Fruit fly (Drosophila melanogaster) whole organism, embryonic: ENCODE data around the gene prt.
A peak's percentile ranks its signal among the peaks of the same experiment; 100 is the strongest.

Source experiments
- Atf3 ChIP-seq: fragments of 200-800 bp; sonication (Bioruptor generic); optimal IDR thresholded peaks from 3 replicates; lab custom pipeline; 2016; ENCODE audit warnings: missing biosample characterization, missing genetic modification characterization
- CG10209 ChIP-seq: fragments of 200-800 bp; sonication (Bioruptor generic); optimal IDR thresholded peaks from 3 replicates; lab custom pipeline; 2017; ENCODE audit warnings: missing biosample characterization, mild to moderate bottlenecking, missing genetic modification characterization, missing genetic modification reagents
- CG1233 ChIP-seq: fragments of 200-800 bp; sonication (Bioruptor generic); optimal IDR thresholded peaks from 4 replicates; lab custom pipeline; 2018; ENCODE audit warnings: missing biosample characterization, mild to moderate bottlenecking, missing genetic modification characterization
- CG12744 ChIP-seq: fragments of 200-800 bp; sonication (Bioruptor generic); optimal IDR thresholded peaks from 2 replicates; lab custom pipeline; 2016; ENCODE audit warnings: missing biosample characterization, missing genetic modification characterization
- CG12769 ChIP-seq: fragments of 200-800 bp; sonication (Bioruptor generic); optimal IDR thresholded peaks from 2 replicates; lab custom pipeline; 2019; ENCODE audit warnings: missing biosample characterization, mild to moderate bottlenecking, missing genetic modification characterization, moderate library complexity
- CG13424 ChIP-seq: fragments of 200-800 bp; sonication (Bioruptor generic); optimal IDR thresholded peaks from 2 replicates; lab custom pipeline; 2019; ENCODE audit warnings: missing biosample characterization, mild to moderate bottlenecking, missing genetic modification characterization, moderate library complexity
- CG15696 ChIP-seq: fragments of 200-800 bp; sonication (Bioruptor generic); optimal IDR thresholded peaks from 2 replicates; lab custom pipeline; 2019; ENCODE audit warnings: missing biosample characterization, mild to moderate bottlenecking, missing genetic modification characterization, moderate library complexity
- CG1602 ChIP-seq: fragments of 200-800 bp; sonication (Bioruptor generic); optimal IDR thresholded peaks from 3 replicates; lab custom pipeline; 2016; ENCODE audit warnings: missing biosample characterization, missing genetic modification characterization
- CG1603 ChIP-seq: fragments of 200-800 bp; sonication (Bioruptor generic); optimal IDR thresholded peaks from 2 replicates; lab custom pipeline; 2019; ENCODE audit warnings: missing biosample characterization, mild to moderate bottlenecking, missing genetic modification characterization, moderate library complexity
- CG16863 ChIP-seq: fragments of 200-800 bp; sonication (Bioruptor generic); optimal IDR thresholded peaks from 3 replicates; lab custom pipeline; 2016; ENCODE audit warnings: missing biosample characterization, missing genetic modification characterization
- CG17359 ChIP-seq: fragments of 200-800 bp; sonication (Bioruptor generic); optimal IDR thresholded peaks from 3 replicates; lab custom pipeline; 2018; ENCODE audit warnings: missing biosample characterization, mild to moderate bottlenecking, missing genetic modification characterization, moderate library complexity
- CG17568 ChIP-seq: fragments of 200-800 bp; sonication (Bioruptor generic); optimal IDR thresholded peaks from 2 replicates; lab custom pipeline; 2018; ENCODE audit warnings: missing biosample characterization, mild to moderate bottlenecking, missing genetic modification characterization, moderate library complexity
- CG3065 ChIP-seq: fragments of 200-800 bp; sonication (Bioruptor generic); optimal IDR thresholded peaks from 2 replicates; lab custom pipeline; 2016; ENCODE audit warnings: missing biosample characterization, missing genetic modification characterization
- CG32767 ChIP-seq: fragments of 200-800 bp; sonication (Bioruptor generic); IDR thresholded peaks from 2 replicates; pipeline ENCODE4 v1.3.6; 2022; ENCODE audit warnings: missing biosample characterization, missing genetic modification characterization
- CG34376 ChIP-seq: fragments of 200-800 bp; sonication (Bioruptor generic); optimal IDR thresholded peaks from 2 replicates; lab custom pipeline; 2018; ENCODE audit warnings: missing biosample characterization, mild to moderate bottlenecking, missing genetic modification characterization
- CG3995 ChIP-seq: fragments of 200-800 bp; sonication (Bioruptor generic); optimal IDR thresholded peaks from 3 replicates; lab custom pipeline; 2016; ENCODE audit warnings: missing biosample characterization, missing genetic modification characterization
- CG4328 ChIP-seq: fragments of 200-800 bp; sonication (Bioruptor generic); optimal IDR thresholded peaks from 3 replicates; lab custom pipeline; 2017; ENCODE audit warnings: missing biosample characterization, missing genetic modification reagents, missing genetic modification characterization
- CG7987 ChIP-seq: fragments of 200-800 bp; sonication (Bioruptor generic); optimal IDR thresholded peaks from 2 replicates; lab custom pipeline; 2018; ENCODE audit warnings: missing biosample characterization, mild to moderate bottlenecking, missing genetic modification characterization, moderate library complexity
- CG8924 ChIP-seq: fragments of 200-800 bp; optimal IDR thresholded peaks from 3 replicates; lab custom pipeline; 2019; ENCODE audit warnings: missing biosample characterization, mild to moderate bottlenecking, missing genetic modification characterization, moderate library complexity
- CHES-1-like ChIP-seq: fragments of 200-800 bp; sonication (Bioruptor generic); optimal IDR thresholded peaks from 2 replicates; lab custom pipeline; 2016; ENCODE audit warnings: missing biosample characterization, missing genetic modification characterization
- D19B ChIP-seq: fragments of 200-800 bp; sonication (Bioruptor generic); optimal IDR thresholded peaks from 2 replicates; lab custom pipeline; 2017; ENCODE audit warnings: missing biosample characterization, mild to moderate bottlenecking, missing genetic modification characterization
- Dbx ChIP-seq: fragments of 200-800 bp; sonication (Bioruptor generic); IDR thresholded peaks from 3 replicates; pipeline ENCODE4 v1.3.6; 2022; ENCODE audit warnings: missing biosample characterization, missing genetic modification characterization
- Dek ChIP-seq: fragments of 200-800 bp; sonication (Bioruptor generic); optimal IDR thresholded peaks from 3 replicates; lab custom pipeline; 2019; ENCODE audit warnings: missing biosample characterization, mild to moderate bottlenecking, missing genetic modification characterization, moderate library complexity
- Fer3 ChIP-seq: fragments of 200-800 bp; sonication (Bioruptor generic); optimal IDR thresholded peaks from 2 replicates; lab custom pipeline; 2018; ENCODE audit warnings: missing biosample characterization, mild to moderate bottlenecking, missing genetic modification characterization, moderate library complexity
- HLH3B ChIP-seq: fragments of 200-800 bp; sonication (Bioruptor generic); IDR thresholded peaks from 2 replicates; pipeline ENCODE4 v1.3.6; 2022; ENCODE audit warnings: missing biosample characterization, missing genetic modification characterization
- Rfx ChIP-seq: fragments of 200-800 bp; sonication (Bioruptor generic); IDR thresholded peaks from 2 replicates; pipeline ENCODE4 v1.3.6; 2022; ENCODE audit warnings: missing biosample characterization, missing genetic modification characterization
- Xrp1 ChIP-seq: fragments of 200-800 bp; sonication (Bioruptor generic); IDR thresholded peaks from 2 replicates; pipeline ENCODE4 v1.3.6; 2022; ENCODE audit warnings: missing biosample characterization, missing genetic modification characterization
- al ChIP-seq: fragments of 200-800 bp; sonication (Bioruptor generic); IDR thresholded peaks from 2 replicates; pipeline ENCODE4 v1.3.6; 2022; ENCODE audit warnings: missing biosample characterization, missing genetic modification characterization
- cad ChIP-seq: fragments of >200 bp; optimal IDR thresholded peaks from 2 replicates; lab custom pipeline; 2017; ENCODE audit warnings: missing biosample characterization, missing genetic modification characterization
- chinmo ChIP-seq: fragments of 200-800 bp; sonication (Bioruptor generic); IDR thresholded peaks from 4 replicates; pipeline ENCODE4 v1.3.6; 2022; ENCODE audit warnings: missing biosample characterization, missing genetic modification characterization; ENCODE audit not compliant: partially characterized antibody
- ems ChIP-seq: fragments of 200-800 bp; sonication (Bioruptor generic); optimal IDR thresholded peaks from 3 replicates; lab custom pipeline; 2016; ENCODE audit warnings: missing biosample characterization, missing genetic modification characterization
- exex ChIP-seq: fragments of 200-800 bp; sonication (Bioruptor generic); optimal IDR thresholded peaks from 4 replicates; lab custom pipeline; 2018; ENCODE audit warnings: missing biosample characterization, mild to moderate bottlenecking, missing genetic modification characterization, moderate library complexity
- fd96Cb ChIP-seq: fragments of 200-800 bp; sonication (Bioruptor generic); optimal IDR thresholded peaks from 2 replicates; lab custom pipeline; 2018; ENCODE audit warnings: missing biosample characterization, mild to moderate bottlenecking, missing genetic modification characterization, moderate library complexity
- gem ChIP-seq: fragments of 200-800 bp; sonication (Bioruptor generic); optimal IDR thresholded peaks from 2 replicates; lab custom pipeline; 2019; ENCODE audit warnings: missing biosample characterization, mild to moderate bottlenecking, missing genetic modification characterization, moderate library complexity
- gfzf ChIP-seq: fragments of 200-800 bp; sonication (Bioruptor generic); optimal IDR thresholded peaks from 2 replicates; lab custom pipeline; 2016; ENCODE audit warnings: missing biosample characterization, mild to moderate bottlenecking, missing genetic modification characterization, moderate library complexity
- grn ChIP-seq: fragments of 200-800 bp; sonication (Bioruptor generic); optimal IDR thresholded peaks from 3 replicates; lab custom pipeline; 2017; ENCODE audit warnings: missing biosample characterization, missing genetic modification characterization
- insv ChIP-seq, 2 experiments: fragments of 200-800 bp; sonication (Bioruptor generic); optimal IDR thresholded peaks; 3 replicates each; lab custom pipeline; 2016 to 2018; ENCODE audit warnings: missing biosample characterization in 2 of 2, missing genetic modification characterization in 2 of 2
- kah ChIP-seq: fragments of 200-800 bp; sonication (Bioruptor generic); optimal IDR thresholded peaks from 2 replicates; lab custom pipeline; 2018; ENCODE audit warnings: missing biosample characterization, mild to moderate bottlenecking, missing genetic modification characterization
- ken ChIP-seq: fragments of 200-800 bp; sonication (Bioruptor generic); IDR thresholded peaks from 3 replicates; pipeline ENCODE4 v1.3.6; 2022; ENCODE audit warnings: missing biosample characterization, missing genetic modification characterization
- lab ChIP-seq: fragments of 200-800 bp; sonication (Bioruptor generic); optimal IDR thresholded peaks from 3 replicates; lab custom pipeline; 2017; ENCODE audit warnings: missing biosample characterization, missing genetic modification characterization, mild to moderate bottlenecking, moderate library complexity, missing genetic modification reagents
- onecut ChIP-seq: fragments of 200-800 bp; sonication (Bioruptor generic); IDR thresholded peaks from 2 replicates; pipeline ENCODE4 v1.3.6; 2022; ENCODE audit warnings: missing biosample characterization, missing genetic modification characterization
- pzg ChIP-seq: fragments of 200-800 bp; sonication (Bioruptor generic); optimal IDR thresholded peaks from 3 replicates; lab custom pipeline; 2018; ENCODE audit warnings: missing biosample characterization, mild to moderate bottlenecking, missing genetic modification characterization, moderate library complexity
- rib ChIP-seq: fragments of 200-800 bp; sonication (Bioruptor generic); IDR thresholded peaks from 2 replicates; pipeline ENCODE4 v1.3.6; 2022; ENCODE audit warnings: missing biosample characterization, missing genetic modification characterization
- schlank ChIP-seq: fragments of 200-800 bp; sonication (Bioruptor generic); optimal IDR thresholded peaks from 2 replicates; lab custom pipeline; 2018; ENCODE audit warnings: missing biosample characterization, mild to moderate bottlenecking, missing genetic modification characterization
- sens ChIP-seq: fragments of 200-800 bp; sonication (Bioruptor generic); peaks from one replicate; lab custom pipeline; 2016; ENCODE audit warnings: missing biosample characterization, missing genetic modification characterization
- so ChIP-seq: fragments of 200-800 bp; sonication (Bioruptor generic); IDR thresholded peaks from 3 replicates; pipeline ENCODE4 v1.3.6; 2022; ENCODE audit warnings: missing biosample characterization, missing genetic modification characterization
- tup ChIP-seq: fragments of 200-800 bp; sonication (Bioruptor generic); optimal IDR thresholded peaks from 2 replicates; lab custom pipeline; 2016; ENCODE audit warnings: missing biosample characterization, mild to moderate bottlenecking, missing genetic modification characterization, moderate library complexity
- unpg ChIP-seq: fragments of 200-800 bp; sonication (Bioruptor generic); optimal IDR thresholded peaks from 3 replicates; lab custom pipeline; 2018; ENCODE audit warnings: missing biosample characterization, mild to moderate bottlenecking, missing genetic modification characterization, moderate library complexity
- wdn ChIP-seq: fragments of 200-800 bp; sonication (Bioruptor generic); IDR thresholded peaks from 2 replicates; pipeline ENCODE4 v1.3.6; 2022; ENCODE audit warnings: missing biosample characterization, missing genetic modification characterization
- wek ChIP-seq: fragments of 200-800 bp; sonication (Bioruptor generic); optimal IDR thresholded peaks from 3 replicates; lab custom pipeline; 2018; ENCODE audit warnings: missing biosample characterization, mild to moderate bottlenecking, missing genetic modification characterization, moderate library complexity

The prt gene

DNA sequence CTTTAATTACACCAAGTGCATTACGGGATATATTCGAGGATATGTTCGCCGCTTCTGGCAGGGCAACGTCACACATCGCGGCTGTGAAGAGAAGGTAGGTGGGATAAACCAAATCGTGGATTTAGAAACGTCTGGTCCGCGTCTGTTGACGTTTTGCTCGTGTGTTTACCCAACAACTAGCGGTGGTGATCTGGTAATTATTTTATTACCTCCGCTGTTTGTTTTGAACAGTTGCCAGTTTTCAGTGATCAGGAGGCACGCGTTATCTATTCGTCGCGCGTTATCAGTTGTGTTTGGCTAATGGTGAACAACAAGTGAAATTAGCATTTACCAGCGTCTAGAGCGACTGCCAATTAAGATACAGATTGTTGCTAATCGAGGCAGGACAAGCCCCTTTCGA lies 30.2 kb upstream of the prt start (continued):
- peak; percentile 16 for TF ChIP-seq CG3995 (GFP tag; lab: Kevin White, UChicago)
- peak; percentile 79 for TF ChIP-seq CG34376 (GFP tag; lab: Kevin White, UChicago)
- TF ChIP-seq CG32767, result no peak
- TF ChIP-seq pzg (GFP tag; lab: Kevin White, UChicago), result no peak
- TF ChIP-seq Xrp1, result peak; percentile 53; the same call in 1 of the 2 replicates
- peak; percentile 40 for TF ChIP-seq CG10209 (GFP tag; lab: Kevin White, UChicago)
- peak; percentile 59 for TF ChIP-seq CG17568 (GFP tag; lab: Kevin White, UChicago)
- TF ChIP-seq sens (GFP tag; lab: Kevin White, UChicago), result peak; percentile 26
- TF ChIP-seq rib (GFP tag; lab: Robert Waterston, UW), result peak; percentile 68; the same call in 1 of the 2 replicates
- TF ChIP-seq schlank (tag; lab: Kevin White, UChicago), result peak; percentile 75
- no peak for TF ChIP-seq Atf3 (GFP tag; lab: Kevin White, UChicago)
- peak; percentile 30 for TF ChIP-seq CG15696 (tag; lab: Kevin White, UChicago)
- TF ChIP-seq al (GFP tag; lab: Robert Waterston, UW), result no peak
- TF ChIP-seq insv (GFP tag; optimal IDR thresholded peaks at IDR 0.05; lab: Kevin White, UChicago), result peak in 1 of 2 experiments; percentile 27
- peak; percentile 66 for TF ChIP-seq CG12769 (tag; lab: Kevin White, UChicago)
- peak; percentile 24 for TF ChIP-seq kah (GFP tag; lab: Kevin White, UChicago)
- no peak for TF ChIP-seq CG1602
- TF ChIP-seq grn, result peak; percentile 43
- no peak for TF ChIP-seq CG12744 (GFP tag; lab: Kevin White, UChicago)
- TF ChIP-seq Rfx (GFP tag; lab: Robert Waterston, UW), result peak; percentile 48; the same call in 1 of the 2 replicates
- TF ChIP-seq wdn, result 0 out of 2 replicates have a peak, but pooled peaks have one; percentile 8
- peak; percentile 40 for TF ChIP-seq tup (GFP tag; lab: Kevin White, UChicago)
- no peak for TF ChIP-seq cad
- TF ChIP-seq gfzf, result no peak
- no peak for TF ChIP-seq CG16863 (GFP tag; lab: Kevin White, UChicago)
- peak; percentile 56 for TF ChIP-seq exex (tag; lab: Kevin White, UChicago)
- TF ChIP-seq CG1603, result peak; percentile 9
- peak; percentile 21 for TF ChIP-seq onecut
- peak; percentile 62 for TF ChIP-seq wek (GFP tag; lab: Kevin White, UChicago)
- no peak for TF ChIP-seq fd96Cb (tag; lab: Kevin White, UChicago)
- peak; percentile 17 for TF ChIP-seq CG8924
- TF ChIP-seq D19B (GFP tag; lab: Kevin White, UChicago), result peak; percentile 21
- TF ChIP-seq HLH3B, result no peak; the same call in 1 of the 2 replicates
- TF ChIP-seq Dek, result peak; percentile 19
- no peak for TF ChIP-seq CG3065 (GFP tag; lab: Kevin White, UChicago)
- TF ChIP-seq ems (GFP tag; lab: Kevin White, UChicago), result peak; percentile 26
- no peak for TF ChIP-seq CG13424 (tag; lab: Kevin White, UChicago)
- peak; percentile 9 for TF ChIP-seq gem
- peak; percentile 65 for TF ChIP-seq CG7987 (GFP tag; lab: Kevin White, UChicago)
- peak; percentile 47 for TF ChIP-seq Fer3 (tag; lab: Kevin White, UChicago)
- TF ChIP-seq CHES-1-like (GFP tag; lab: Kevin White, UChicago), result peak; percentile 18
- peak; percentile 8 for TF ChIP-seq CG17359
- peak; percentile 40 for TF ChIP-seq unpg
- no peak for TF ChIP-seq ken
- TF ChIP-seq so (GFP tag; lab: Robert Waterston, UW), result peak; percentile 40; the same call in 1 of the 3 replicates
- TF ChIP-seq CG1233, result peak; percentile 68
- TF ChIP-seq CG4328 (GFP tag; lab: Kevin White, UChicago), result peak; percentile 54
- 0 out of 3 replicates have a peak, but pooled peaks have one; percentile 17 for TF ChIP-seq Dbx (GFP tag; lab: Robert Waterston, UW)
- TF ChIP-seq chinmo (GFP tag; lab: Robert Waterston, UW), result 0 out of 4 replicates have a peak, but pooled peaks have one; percentile 17
- peak; percentile 87 for TF ChIP-seq lab (GFP tag; lab: Kevin White, UChicago)
